Fruit fly (Drosophila melanogaster) whole organism, prepupa: Measurements from ENCODE around the gene CG6678.

Experiments used
- Blimp-1 ChIP-seq: fragments of 200-800 bp; sonication (Bioruptor generic); optimal IDR thresholded peaks from 3 replicates; lab custom pipeline; 2017; ENCODE audit warnings: missing biosample characterization, missing genetic modification characterization, mild to moderate bottlenecking, moderate library complexity, missing genetic modification reagents
- CG10631 ChIP-seq: fragments of 200-800 bp; sonication (Bioruptor generic); optimal IDR thresholded peaks from 2 replicates; lab custom pipeline; 2016; ENCODE audit warnings: missing biosample characterization, missing genetic modification characterization
- CG10669 ChIP-seq: fragments of 200-800 bp; sonication (Bioruptor generic); optimal IDR thresholded peaks from 3 replicates; lab custom pipeline; 2018; ENCODE audit warnings: missing biosample characterization, mild to moderate bottlenecking, missing genetic modification characterization, moderate library complexity
- CG11294 ChIP-seq: fragments of 200-800 bp; sonication (Bioruptor generic); IDR thresholded peaks from 2 replicates; pipeline ENCODE4 v1.3.6; 2022; ENCODE audit warnings: missing biosample characterization, missing genetic modification characterization
- CG11762 ChIP-seq: fragments of 200-800 bp; sonication (Bioruptor generic); optimal IDR thresholded peaks from 3 replicates; lab custom pipeline; 2016; ENCODE audit warnings: missing biosample characterization, missing genetic modification characterization; ENCODE audit not compliant: insufficient read depth
- CG15336 ChIP-seq: fragments of 200-800 bp; sonication (Bioruptor generic); IDR thresholded peaks from 2 replicates; pipeline ENCODE4 v1.3.6; 2022; ENCODE audit warnings: missing biosample characterization, missing genetic modification characterization
- CG1621 ChIP-seq: fragments of 200-800 bp; sonication (Bioruptor generic); optimal IDR thresholded peaks from 3 replicates; lab custom pipeline; 2018; ENCODE audit warnings: missing biosample characterization, mild to moderate bottlenecking, missing genetic modification characterization
- CG16779 ChIP-seq: fragments of 200-800 bp; sonication (Bioruptor generic); optimal IDR thresholded peaks from 3 replicates; lab custom pipeline; 2017; ENCODE audit warnings: missing biosample characterization, mild to moderate bottlenecking, missing genetic modification characterization
- CG3032 ChIP-seq: fragments of 200-800 bp; optimal IDR thresholded peaks from 2 replicates; lab custom pipeline; 2019; ENCODE audit warnings: missing biosample characterization, mild to moderate bottlenecking, missing genetic modification characterization, moderate library complexity
- CG31627 ChIP-seq: fragments of 200-800 bp; sonication (Bioruptor generic); optimal IDR thresholded peaks from 3 replicates; lab custom pipeline; 2016; ENCODE audit warnings: missing biosample characterization, missing genetic modification characterization
- CG32006 ChIP-seq: fragments of 200-800 bp; sonication (Bioruptor generic); optimal IDR thresholded peaks from 3 replicates; lab custom pipeline; 2017; ENCODE audit warnings: missing biosample characterization, mild to moderate bottlenecking, missing genetic modification characterization
- CG34406 ChIP-seq: fragments of 200-800 bp; sonication (Bioruptor generic); optimal IDR thresholded peaks from 3 replicates; lab custom pipeline; 2016; ENCODE audit warnings: missing biosample characterization, missing genetic modification characterization
- CG3919 ChIP-seq: fragments of 200-800 bp; sonication (Bioruptor generic); optimal IDR thresholded peaks from 3 replicates; lab custom pipeline; 2016; ENCODE audit warnings: missing biosample characterization, missing genetic modification characterization
- CG4318 ChIP-seq: fragments of 200-800 bp; sonication (Bioruptor generic); optimal IDR thresholded peaks from 3 replicates; lab custom pipeline; 2017; ENCODE audit warnings: missing biosample characterization, mild to moderate bottlenecking, missing genetic modification characterization
- CG6163 ChIP-seq: fragments of 200-800 bp; sonication (Bioruptor generic); IDR thresholded peaks from 3 replicates; pipeline ENCODE4 v1.3.6; 2022; ENCODE audit warnings: missing biosample characterization, missing genetic modification characterization
- CG6276 ChIP-seq: fragments of 200-800 bp; sonication (Bioruptor generic); optimal IDR thresholded peaks from 2 replicates; lab custom pipeline; 2017; ENCODE audit warnings: missing biosample characterization, mild to moderate bottlenecking, missing genetic modification characterization
- CG6792 ChIP-seq: fragments of 200-800 bp; sonication (Bioruptor generic); optimal IDR thresholded peaks from 3 replicates; lab custom pipeline; 2016; ENCODE audit warnings: missing biosample characterization, missing genetic modification characterization
- CG6808 ChIP-seq: fragments of 200-800 bp; sonication (Bioruptor generic); optimal IDR thresholded peaks from 3 replicates; lab custom pipeline; 2017; ENCODE audit warnings: missing biosample characterization, missing genetic modification characterization, mild to moderate bottlenecking, moderate library complexity, missing genetic modification reagents
- CG6854 ChIP-seq: fragments of 200-800 bp; sonication (Bioruptor generic); optimal IDR thresholded peaks from 2 replicates; lab custom pipeline; 2017; ENCODE audit warnings: missing biosample characterization, mild to moderate bottlenecking, missing genetic modification characterization
- CG7368 ChIP-seq: fragments of 200-800 bp; sonication (Bioruptor generic); optimal IDR thresholded peaks from 3 replicates; lab custom pipeline; 2016; ENCODE audit warnings: missing biosample characterization, missing genetic modification characterization
- CG8119 ChIP-seq: fragments of 200-800 bp; sonication (Bioruptor generic); IDR thresholded peaks from 3 replicates; pipeline ENCODE4 v1.3.6; 2022; ENCODE audit warnings: missing biosample characterization, missing genetic modification characterization
- CG8319 ChIP-seq: fragments of 200-800 bp; sonication (Bioruptor generic); optimal IDR thresholded peaks from 3 replicates; lab custom pipeline; 2016; ENCODE audit warnings: missing biosample characterization, missing genetic modification characterization
- CG9139 ChIP-seq: fragments of 200-800 bp; sonication (Bioruptor generic); optimal IDR thresholded peaks from 3 replicates; lab custom pipeline; 2017; ENCODE audit warnings: missing biosample characterization, mild to moderate bottlenecking, missing genetic modification characterization
- Eip75B ChIP-seq: fragments of 200-800 bp; sonication (Bioruptor generic); optimal IDR thresholded peaks from 3 replicates; lab custom pipeline; 2016; ENCODE audit warnings: missing biosample characterization, missing genetic modification characterization
- Eip78C ChIP-seq: fragments of 200-800 bp; sonication (Bioruptor generic); peaks from one replicate; lab custom pipeline; 2016; ENCODE audit warnings: missing biosample characterization, missing genetic modification characterization
- Eip93F ChIP-seq: fragments of 200-800 bp; sonication (Bioruptor generic); optimal IDR thresholded peaks from 2 replicates; lab custom pipeline; 2016; ENCODE audit warnings: missing biosample characterization, mild to moderate bottlenecking, missing genetic modification characterization
- Ets21C ChIP-seq: fragments of 200-800 bp; sonication (Bioruptor generic); optimal IDR thresholded peaks from 3 replicates; lab custom pipeline; 2016; ENCODE audit warnings: missing biosample characterization, missing genetic modification characterization
- Hr38 ChIP-seq: sonication (Bioruptor generic); optimal IDR thresholded peaks from 2 replicates; lab custom pipeline; 2016; ENCODE audit warnings: missing biosample characterization, missing genetic modification characterization
- OdsH ChIP-seq: fragments of 200-800 bp; sonication (Bioruptor generic); optimal IDR thresholded peaks from 3 replicates; lab custom pipeline; 2016; ENCODE audit warnings: missing biosample characterization, missing genetic modification characterization
- Smox ChIP-seq: fragments of 200-800 bp; sonication (Bioruptor generic); optimal IDR thresholded peaks from 3 replicates; lab custom pipeline; 2016; ENCODE audit warnings: missing biosample characterization, missing genetic modification characterization
- Sox14 ChIP-seq: fragments of 200-800 bp; sonication (Bioruptor generic); optimal IDR thresholded peaks from 3 replicates; lab custom pipeline; 2016; ENCODE audit warnings: missing biosample characterization, missing genetic modification characterization
- Sox15 ChIP-seq: fragments of 200-800 bp; sonication (Bioruptor generic); optimal IDR thresholded peaks from 3 replicates; lab custom pipeline; 2016; ENCODE audit warnings: missing biosample characterization, missing genetic modification characterization
- acj6 ChIP-seq: fragments of 200-800 bp; sonication (Bioruptor generic); optimal IDR thresholded peaks from 3 replicates; lab custom pipeline; 2016; ENCODE audit warnings: missing biosample characterization, missing genetic modification characterization
- cyc ChIP-seq: fragments of 200-800 bp; sonication (Bioruptor generic); optimal IDR thresholded peaks from 3 replicates; lab custom pipeline; 2016; ENCODE audit warnings: missing biosample characterization, missing genetic modification characterization
- dac ChIP-seq: fragments of 200-800 bp; sonication (Bioruptor generic); optimal IDR thresholded peaks from 2 replicates; lab custom pipeline; 2017; ENCODE audit warnings: missing biosample characterization, mild to moderate bottlenecking, missing genetic modification characterization
- dsx ChIP-seq: fragments of 200-800 bp; optimal IDR thresholded peaks from 3 replicates; lab custom pipeline; 2019; ENCODE audit warnings: missing biosample characterization, mild to moderate bottlenecking, missing genetic modification characterization, moderate library complexity; ENCODE audit not compliant: poor library complexity, severe bottlenecking
- esn ChIP-seq: fragments of 200-800 bp; sonication (Bioruptor generic); optimal IDR thresholded peaks from 2 replicates; lab custom pipeline; 2016; ENCODE audit warnings: missing biosample characterization, mild to moderate bottlenecking, missing genetic modification characterization, moderate library complexity
- fd85E ChIP-seq: fragments of 200-800 bp; sonication (Bioruptor generic); optimal IDR thresholded peaks from 3 replicates; lab custom pipeline; 2016; ENCODE audit warnings: missing biosample characterization, missing genetic modification characterization
- lz ChIP-seq: fragments of 200-800 bp; sonication (Bioruptor generic); optimal IDR thresholded peaks from 3 replicates; lab custom pipeline; 2016; ENCODE audit warnings: missing biosample characterization, missing genetic modification characterization
- net ChIP-seq: fragments of 200-800 bp; sonication (Bioruptor generic); optimal IDR thresholded peaks from 3 replicates; lab custom pipeline; 2016; ENCODE audit warnings: missing biosample characterization, missing genetic modification characterization
- pdm3 ChIP-seq: fragments of 200-800 bp; sonication (Bioruptor generic); optimal IDR thresholded peaks from 3 replicates; lab custom pipeline; 2016; ENCODE audit warnings: missing biosample characterization, missing genetic modification characterization
- salr ChIP-seq, 2 experiments: fragments of 200-800 bp; sonication (Bioruptor generic); optimal IDR thresholded peaks; 3 replicates each; lab custom pipeline; 2016 to 2018; ENCODE audit warnings: missing biosample characterization in 2 of 2, missing genetic modification characterization in 2 of 2, mild to moderate bottlenecking in 1 of 2
- spab ChIP-seq: fragments of 200-800 bp; sonication (Bioruptor generic); optimal IDR thresholded peaks from 2 replicates; lab custom pipeline; 2017; ENCODE audit warnings: missing biosample characterization, mild to moderate bottlenecking, missing genetic modification characterization, missing genetic modification reagents
- ss ChIP-seq, 2 experiments: fragments of 200-800 bp; sonication (Bioruptor generic); optimal IDR thresholded peaks; 2 replicates in 1 of 2; 3 replicates in 1 of 2; lab custom pipeline; 2017 to 2018; ENCODE audit warnings: mild to moderate bottlenecking in 2 of 2, missing biosample characterization in 2 of 2, missing genetic modification characterization in 2 of 2, moderate library complexity in 1 of 2
- svp ChIP-seq: fragments of 200-800 bp; sonication (Bioruptor generic); peaks from one replicate; lab custom pipeline; 2016; ENCODE audit warnings: missing biosample characterization, missing genetic modification characterization
- topi ChIP-seq: fragments of 200-800 bp; sonication (Bioruptor generic); optimal IDR thresholded peaks from 3 replicates; lab custom pipeline; 2016; ENCODE audit warnings: missing biosample characterization, missing genetic modification characterization
- vri ChIP-seq: fragments of 200-800 bp; sonication (Bioruptor generic); optimal IDR thresholded peaks from 3 replicates; lab custom pipeline; 2016; ENCODE audit warnings: missing biosample characterization, mild to moderate bottlenecking, missing genetic modification characterization

The CG6678 gene

dm6 chr3R:21848987-21849442 lies 37.8 kb upstream of the CG6678 start (continued):
- TF ChIP-seq CG7368 (GFP tag; lab: Kevin White, UChicago), result peak; percentile 87
- TF ChIP-seq Sox14, result peak; percentile 96
- TF ChIP-seq CG10631 (GFP tag; lab: Kevin White, UChicago), result peak; percentile 94
- TF ChIP-seq CG34406 (GFP tag; lab: Kevin White, UChicago), result peak; percentile 97
- peak; percentile 80 for TF ChIP-seq fd85E (GFP tag; lab: Kevin White, UChicago)
- TF ChIP-seq Eip93F, result peak; percentile 91
- TF ChIP-seq dsx, result peak; percentile 91
- peak; percentile 96 for TF ChIP-seq spab (GFP tag; lab: Kevin White, UChicago)
- TF ChIP-seq CG6854 (GFP tag; lab: Kevin White, UChicago), result peak; percentile 96
- peak; percentile 95 for TF ChIP-seq OdsH (GFP tag; lab: Kevin White, UChicago)
- peak; percentile 93 for TF ChIP-seq vri (GFP tag; lab: Kevin White, UChicago)
- peak; percentile 95 for TF ChIP-seq ss (GFP tag; optimal IDR thresholded peaks at IDR 0.05; lab: Kevin White, UChicago)
- TF ChIP-seq Eip75B (GFP tag; lab: Kevin White, UChicago), result peak; percentile 98
- peak; percentile 78 for TF ChIP-seq CG1621 (tag; lab: Kevin White, UChicago)
- peak; percentile 83 for TF ChIP-seq CG11294 (GFP tag; lab: Robert Waterston, UW)
- TF ChIP-seq CG3032 (tag; lab: Kevin White, UChicago), result peak; percentile 91
- peak; percentile 94 for TF ChIP-seq CG16779
- TF ChIP-seq, all 60 proteins: peak for 60

DNA sequence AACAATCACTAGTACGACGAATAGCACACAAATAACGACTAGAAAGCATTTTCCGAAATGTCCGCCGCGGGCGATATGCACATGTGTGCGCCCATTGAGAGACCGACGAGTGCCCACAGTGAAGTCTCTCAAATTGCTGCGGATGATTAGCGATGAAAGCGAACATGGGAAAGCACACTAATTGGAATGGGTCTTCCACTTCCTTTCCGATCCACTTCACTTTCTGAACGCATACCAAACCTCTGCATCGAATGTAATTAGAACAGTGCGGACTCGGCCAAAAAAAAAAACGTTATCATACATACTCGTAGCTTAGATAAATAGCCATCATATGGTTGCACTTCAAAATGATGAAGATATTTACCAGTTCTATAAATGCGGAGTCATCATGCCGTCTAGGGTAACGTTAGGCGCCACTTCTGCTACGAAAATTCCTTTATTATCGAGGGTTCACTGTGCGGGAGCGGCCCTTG lies 36.8 kb upstream of the CG6678 start:
- TF ChIP-seq CG6792 (peak; percentile 11), salr (GFP tag; optimal IDR thresholded peaks at IDR 0.05; lab: Kevin White, UChicago) (peak in 1 of 2 experiments; percentile 55), topi (GFP tag; lab: Kevin White, UChicago) (peak; percentile 10), CG31627 (GFP tag; lab: Kevin White, UChicago) (peak; percentile 36), CG16779 (no peak), Sox14 (peak; percentile 58), CG8319 (GFP tag; lab: Kevin White, UChicago) (no peak), Eip93F (no peak), CG6276 (GFP tag; lab: Kevin White, UChicago) (peak; percentile 7), lz (GFP tag; lab: Kevin White, UChicago) (peak; percentile 37), dsx (no peak), Eip75B (GFP tag; lab: Kevin White, UChicago) (peak; percentile 35), CG6854 (GFP tag; lab: Kevin White, UChicago) (no peak), CG4318 (peak; percentile 13), pdm3 (peak; percentile 46), CG9139 (GFP tag; lab: Kevin White, UChicago) (no peak), Ets21C (no peak), cyc (GFP tag; lab: Kevin White, UChicago) (no peak), CG3919 (GFP tag; lab: Kevin White, UChicago) (no peak), CG7368 (GFP tag; lab: Kevin White, UChicago) (no peak), net (peak; percentile 15), CG1621 (tag; lab: Kevin White, UChicago) (no peak), svp (GFP tag; lab: Kevin White, UChicago) (peak; percentile 71), Eip78C (peak; percentile 74), OdsH (GFP tag; lab: Kevin White, UChicago) (peak; percentile 28), CG15336 (GFP tag; lab: Robert Waterston, UW) (peak; percentile 53), Sox15 (GFP tag; lab: Kevin White, UChicago) (no peak), CG8119 (GFP tag; lab: Robert Waterston, UW) (peak; percentile 64), dac (GFP tag; lab: Kevin White, UChicago) (peak; percentile 9), acj6 (GFP tag; lab: Kevin White, UChicago) (no peak), esn (peak; percentile 42), CG3032 (tag; lab: Kevin White, UChicago) (peak; percentile 9), CG11762 (GFP tag; lab: Kevin White, UChicago) (no peak), CG6163 (GFP tag; lab: Robert Waterston, UW) (0 out of 3 replicates have a peak, but pooled peaks have one; percentile 45), Hr38 (GFP tag; lab: Kevin White, UChicago) (no peak), Blimp-1 (GFP tag; lab: Kevin White, UChicago) (no peak), CG6808 (GFP tag; lab: Kevin White, UChicago) (peak; percentile 34), CG10669 (no peak), CG34406 (GFP tag; lab: Kevin White, UChicago) (no peak), CG32006 (peak; percentile 73), CG11294 (GFP tag; lab: Robert Waterston, UW) (peak; percentile 51; the same call in 1 of the 2 replicates), Smox (GFP tag; lab: Kevin White, UChicago) (no peak)
